Worm (Caenorhabditis elegans) whole organism, young adult: ENCODE results near the gene idpa-2.

Source experiments
- B0019.2 ChIP-seq: fragments of 200-800 bp; sonication (Bioruptor generic); conservative IDR thresholded peaks from 2 replicates; pipeline ENCODE4 v1.3.6; 2022; ENCODE audit warnings: missing genetic modification reagents, missing genetic modification characterization, missing compliant biosample characterization
- C17E4.6 ChIP-seq: fragments of 200-800 bp; sonication (Bioruptor generic); IDR thresholded peaks from 2 replicates; pipeline ENCODE4 v1.3.6; 2022; ENCODE audit warnings: missing genetic modification reagents, missing genetic modification characterization, missing compliant biosample characterization
- F10E7.11 ChIP-seq: sonication (generic microtip); optimal IDR thresholded peaks from 2 replicates; lab custom pipeline; 2017; ENCODE audit warnings: mild to moderate bottlenecking, missing genetic modification characterization, moderate library complexity, missing compliant biosample characterization
- F22D6.2 ChIP-seq: sonication (generic microtip); optimal IDR thresholded peaks from 2 replicates; lab custom pipeline; 2016; ENCODE audit warnings: mild to moderate bottlenecking, missing genetic modification characterization, missing compliant biosample characterization
- F37B4.10 ChIP-seq: fragments of 200-800 bp; sonication (Bioruptor generic); IDR thresholded peaks from 2 replicates; pipeline ENCODE4 v1.3.6; 2022; ENCODE audit warnings: missing genetic modification characterization, missing compliant biosample characterization
- F55B11.4 ChIP-seq: sonication (generic microtip); optimal IDR thresholded peaks from 2 replicates; lab custom pipeline; 2016; ENCODE audit warnings: missing compliant biosample characterization, missing genetic modification characterization, borderline replicate concordance; ENCODE audit not compliant: insufficient read depth
- F57C9.4 ChIP-seq: sonication (generic microtip); optimal IDR thresholded peaks from 2 replicates; lab custom pipeline; 2017; ENCODE audit warnings: mild to moderate bottlenecking, missing genetic modification characterization, missing compliant biosample characterization
- Y67H2A.10 ChIP-seq: fragments of 200-800 bp; sonication (Bioruptor generic); conservative IDR thresholded peaks from 2 replicates; pipeline ENCODE4 v1.3.6; 2022; ENCODE audit warnings: missing genetic modification reagents, missing genetic modification characterization, missing compliant biosample characterization
- Y95B8A.8 ChIP-seq: fragments of 200-800 bp; sonication (Bioruptor generic); IDR thresholded peaks from 2 replicates; pipeline ENCODE4 v1.3.6; 2022; ENCODE audit warnings: missing genetic modification reagents, missing genetic modification characterization, missing compliant biosample characterization
- akir-1 ChIP-seq: fragments of 200-800 bp; sonication (Bioruptor generic); optimal IDR thresholded peaks from 2 replicates; lab custom pipeline; 2018; ENCODE audit warnings: mild to moderate bottlenecking, missing genetic modification characterization, moderate library complexity, missing compliant biosample characterization
- atf-7 ChIP-seq: sonication (generic microtip); optimal IDR thresholded peaks from 2 replicates; lab custom pipeline; 2017; ENCODE audit warnings: mild to moderate bottlenecking, missing genetic modification characterization, missing compliant biosample characterization
- attf-6 ChIP-seq: fragments of 200-800 bp; sonication (Bioruptor generic); IDR thresholded peaks from 2 replicates; pipeline ENCODE4 v1.3.6; 2022; ENCODE audit warnings: missing genetic modification reagents, missing genetic modification characterization, missing compliant biosample characterization
- ceh-100 ChIP-seq: fragments of 200-800 bp; sonication (Bioruptor generic); IDR thresholded peaks from 2 replicates; pipeline ENCODE4 v1.3.6; 2022; ENCODE audit warnings: missing genetic modification reagents, missing genetic modification characterization, missing compliant biosample characterization
- ceh-40 ChIP-seq: fragments of 200-800 bp; sonication (Bioruptor generic); IDR thresholded peaks from 2 replicates; pipeline ENCODE4 v1.3.6; 2022; ENCODE audit warnings: missing genetic modification characterization, missing compliant biosample characterization
- ceh-79 ChIP-seq: sonication (generic microtip); optimal IDR thresholded peaks from 2 replicates; lab custom pipeline; 2017; ENCODE audit warnings: mild to moderate bottlenecking, missing genetic modification characterization, missing compliant biosample characterization
- ceh-91 ChIP-seq: fragments of 200-800 bp; sonication (Bioruptor generic); IDR thresholded peaks from 2 replicates; pipeline ENCODE4 v1.3.6; 2022; ENCODE audit warnings: missing genetic modification reagents, missing genetic modification characterization, missing compliant biosample characterization
- dox-1 ChIP-seq: fragments of 200-800 bp; sonication (Bioruptor generic); IDR thresholded peaks from 2 replicates; pipeline ENCODE4 v1.3.6; 2022; ENCODE audit warnings: missing genetic modification reagents, missing genetic modification characterization, missing compliant biosample characterization
- efl-1 ChIP-seq: fragments of 150-350 bp; optimal IDR thresholded peaks from 2 replicates; lab custom pipeline; 2014; ENCODE audit warnings: missing biosample characterization, missing genetic modification reagents, missing genetic modification characterization
- egl-18 ChIP-seq: fragments of 200-800 bp; sonication (Bioruptor generic); IDR thresholded peaks from 2 replicates; pipeline ENCODE4 v1.3.6; 2022; ENCODE audit warnings: missing genetic modification reagents, missing genetic modification characterization, missing compliant biosample characterization
- him-1 ChIP-seq: sonication (generic microtip); optimal IDR thresholded peaks from 2 replicates; lab custom pipeline; 2016; ENCODE audit warnings: missing genotype, missing genetic modification reagents, missing genetic modification characterization, missing compliant biosample characterization
- hlh-12 ChIP-seq: sonication (generic microtip); optimal IDR thresholded peaks from 2 replicates; lab custom pipeline; 2016; ENCODE audit warnings: missing genetic modification characterization, missing compliant biosample characterization
- hmg-1.2 ChIP-seq: fragments of 200-800 bp; sonication (Bioruptor generic); IDR thresholded peaks from 2 replicates; pipeline ENCODE4 v1.3.6; 2022; ENCODE audit warnings: missing genetic modification reagents, missing genetic modification characterization, missing compliant biosample characterization
- let-607 ChIP-seq, 2 experiments: fragments of 200-800 bp in 1 of 2; sonication (Bioruptor generic) in 1 of 2; sonication (generic microtip) in 1 of 2; optimal IDR thresholded peaks; 2 replicates each; lab custom pipeline; 2016 to 2018; ENCODE audit warnings: mild to moderate bottlenecking in 2 of 2, missing compliant biosample characterization in 2 of 2, missing genetic modification characterization in 2 of 2, moderate library complexity in 2 of 2, missing genotype in 1 of 2
- lin-26 ChIP-seq: fragments of 200-800 bp; sonication (Bioruptor generic); IDR thresholded peaks from 2 replicates; pipeline ENCODE4 v1.3.6; 2022; ENCODE audit warnings: missing genetic modification reagents, missing genetic modification characterization, missing compliant biosample characterization
- lin-40 ChIP-seq: sonication (generic microtip); optimal IDR thresholded peaks from 2 replicates; lab custom pipeline; 2016; ENCODE audit warnings: missing genetic modification characterization, mild to moderate bottlenecking, missing compliant biosample characterization, missing genotype, missing genetic modification reagents
- lsl-1 ChIP-seq: fragments of 200-800 bp; sonication (Bioruptor generic); optimal IDR thresholded peaks from 2 replicates; lab custom pipeline; 2018; ENCODE audit warnings: mild to moderate bottlenecking, missing genetic modification characterization, moderate library complexity, missing compliant biosample characterization
- madf-3 ChIP-seq: fragments of 200-800 bp; sonication (Bioruptor generic); IDR thresholded peaks from 2 replicates; pipeline ENCODE4 v1.3.6; 2022; ENCODE audit warnings: missing genetic modification reagents, missing genetic modification characterization, missing compliant biosample characterization
- mel-28 ChIP-seq: sonication (generic microtip); optimal IDR thresholded peaks from 2 replicates; lab custom pipeline; 2016; ENCODE audit warnings: borderline replicate concordance, mild to moderate bottlenecking, missing genetic modification characterization, missing compliant biosample characterization
- mxl-1 ChIP-seq: sonication (generic microtip); optimal IDR thresholded peaks from 2 replicates; lab custom pipeline; 2016; ENCODE audit warnings: missing genetic modification characterization, missing compliant biosample characterization
- nhr-120 ChIP-seq: fragments of 200-800 bp; sonication (Bioruptor generic); IDR thresholded peaks from 2 replicates; pipeline ENCODE4 v1.3.6; 2022; ENCODE audit warnings: missing genetic modification characterization, missing compliant biosample characterization
- nhr-27 ChIP-seq: fragments of 200-800 bp; sonication (Bioruptor generic); optimal IDR thresholded peaks from 2 replicates; lab custom pipeline; 2018; ENCODE audit warnings: mild to moderate bottlenecking, missing genetic modification characterization, moderate library complexity, missing compliant biosample characterization
- nhr-90 ChIP-seq: sonication (generic microtip); optimal IDR thresholded peaks from 2 replicates; lab custom pipeline; 2016; ENCODE audit warnings: missing genotype, mild to moderate bottlenecking, missing genetic modification characterization, missing compliant biosample characterization
- pbrm-1 ChIP-seq: fragments of 200-800 bp; sonication (Bioruptor generic); IDR thresholded peaks from 2 replicates; pipeline ENCODE4 v1.3.6; 2022; ENCODE audit warnings: missing genetic modification reagents, missing genetic modification characterization, missing compliant biosample characterization
- rec-8 ChIP-seq, 2 experiments: sonication (generic microtip); optimal IDR thresholded peaks; 2 replicates each; lab custom pipeline; 2016; ENCODE audit warnings: mild to moderate bottlenecking in 2 of 2, missing genetic modification characterization in 2 of 2, missing genetic modification reagents in 2 of 2, missing genotype in 2 of 2, missing biosample characterization in 1 of 2, missing compliant biosample characterization in 1 of 2, moderate library complexity in 1 of 2
- tbp1 ChIP-seq: fragments of 200-800 bp; sonication (Bioruptor generic); optimal IDR thresholded peaks from 2 replicates; lab custom pipeline; 2018; ENCODE audit warnings: mild to moderate bottlenecking, missing genetic modification characterization, missing compliant biosample characterization
- tbx-9 ChIP-seq: sonication (generic microtip); optimal IDR thresholded peaks from 2 replicates; lab custom pipeline; 2016; ENCODE audit warnings: borderline replicate concordance, missing genetic modification characterization, inconsistent platforms, missing compliant biosample characterization
- tlf-1 ChIP-seq: fragments of 200-800 bp; sonication (Bioruptor generic); optimal IDR thresholded peaks from 2 replicates; lab custom pipeline; 2018; ENCODE audit warnings: mild to moderate bottlenecking, missing genetic modification characterization, missing compliant biosample characterization
- unc-130 ChIP-seq: sonication (generic microtip); optimal IDR thresholded peaks from 2 replicates; lab custom pipeline; 2016; ENCODE audit warnings: missing genetic modification reagents, missing genetic modification characterization, missing compliant biosample characterization
- zfh-2 ChIP-seq: fragments of 200-800 bp; sonication (Bioruptor generic); conservative IDR thresholded peaks from 2 replicates; pipeline ENCODE4 v1.3.6; 2022; ENCODE audit warnings: missing genetic modification reagents, missing genetic modification characterization, missing compliant biosample characterization
- zim-3 ChIP-seq: sonication (generic microtip); optimal IDR thresholded peaks from 2 replicates; lab custom pipeline; 2017; ENCODE audit warnings: mild to moderate bottlenecking, missing genetic modification characterization, moderate library complexity, missing compliant biosample characterization
- ztf-6 ChIP-seq: fragments of 200-800 bp; sonication (Bioruptor generic); IDR thresholded peaks from 2 replicates; pipeline ENCODE4 v1.3.6; 2022; ENCODE audit warnings: missing genetic modification reagents, missing genetic modification characterization, missing compliant biosample characterization

Gene idpa-2

ce11 chrII:8759493-8759892 lies 33.0 kb downstream of the idpa-2 start, which contains the start of gene fut-1 (continued):
- TF ChIP-seq madf-3 (GFP tag; lab: Robert Waterston, UW): no peak
- no peak for TF ChIP-seq mxl-1 (tag; lab: Kevin White, UChicago)
- TF ChIP-seq hmg-1.2 (GFP tag; lab: Robert Waterston, UW): no peak

- no peak for TF ChIP-seq unc-130 (GFP tag; lab: Kevin White, UChicago)
- no peak for TF ChIP-seq hlh-12
- TF ChIP-seq dox-1 (GFP tag; lab: Robert Waterston, UW): no peak
- TF ChIP-seq ceh-79 (tag; lab: Kevin White, UChicago): no peak
- TF ChIP-seq F57C9.4: no peak
- no peak for TF ChIP-seq hmg-1.2 (GFP tag; lab: Robert Waterston, UW)
- no peak for TF ChIP-seq egl-18 (GFP tag; lab: Robert Waterston, UW)
- no peak for TF ChIP-seq akir-1 (GFP tag; lab: Kevin White, UChicago)
- TF ChIP-seq ztf-6: no peak
- no peak for TF ChIP-seq F55B11.4 (tag; lab: Kevin White, UChicago)
- no peak for TF ChIP-seq Y95B8A.8 (GFP tag; lab: Robert Waterston, UW)
- TF ChIP-seq let-607 (tag; optimal IDR thresholded peaks at IDR 0.05; lab: Kevin White, UChicago): no peak
- no peak for TF ChIP-seq mel-28 (tag; lab: Kevin White, UChicago)
- no peak for TF ChIP-seq zfh-2 (GFP tag; lab: Robert Waterston, UW)
- no peak for TF ChIP-seq lin-40 (tag; lab: Kevin White, UChicago)
- TF ChIP-seq nhr-27 (tag; lab: Kevin White, UChicago): no peak
- no peak for TF ChIP-seq C17E4.6
- TF ChIP-seq efl-1 (GFP tag; lab: Kevin White, UChicago): no peak
- no peak for TF ChIP-seq F10E7.11 (tag; lab: Kevin White, UChicago)
Measured at ce11 chrII:8755270-8755669, 37.3 kb downstream of the idpa-2 start, which contains the start of gene K08F8.7. K08F8.7 (minus strand) TSS chrII:8755370.

ce11 chrII:8751686-8752085 lies 40.9 kb downstream of the idpa-2 start, which contains the start of gene atf-2:
atf-2 (plus strand) TSS chrII:8751986.
- TF ChIP-seq ceh-40 (GFP tag; lab: Robert Waterston, UW): no peak
- no peak for TF ChIP-seq unc-130 (GFP tag; lab: Kevin White, UChicago)
- TF ChIP-seq pbrm-1: no peak

- TF ChIP-seq B0019.2 (GFP tag; lab: Robert Waterston, UW) (no peak), tlf-1 (GFP tag; lab: Kevin White, UChicago) (no peak), F37B4.10 (GFP tag; lab: Robert Waterston, UW) (no peak), unc-130 (GFP tag; lab: Kevin White, UChicago) (no peak), nhr-90 (tag; lab: Kevin White, UChicago) (no peak), ceh-40 (GFP tag; lab: Robert Waterston, UW) (no peak), lin-40 (tag; lab: Kevin White, UChicago) (no peak), ceh-91 (GFP tag; lab: Robert Waterston, UW) (no peak)
- TF ChIP-seq, all 124 proteins: peak for 0
Measured at ce11 chrII:8751042-8751441, 41.5 kb downstream of the idpa-2 start.

ce11 chrII:8750056-8750455 lies 42.5 kb downstream of the idpa-2 start:
- no peak for TF ChIP-seq F22D6.2 (tag; lab: Kevin White, UChicago)
- no peak for TF ChIP-seq zim-3 (tag; lab: Kevin White, UChicago)
- no peak for TF ChIP-seq nhr-120
- no peak for TF ChIP-seq tbp1 (GFP tag; lab: Kevin White, UChicago)
- no peak for TF ChIP-seq Y67H2A.10 (GFP tag; lab: Robert Waterston, UW)
- TF ChIP-seq lsl-1 (GFP tag; lab: Kevin White, UChicago): no peak
- TF ChIP-seq atf-7 (tag; lab: Kevin White, UChicago): no peak
- TF ChIP-seq nhr-27 (tag; lab: Kevin White, UChicago): no peak
- no peak for TF ChIP-seq him-1 (tag; lab: Kevin White, UChicago)
- TF ChIP-seq rec-8 (tag; optimal IDR thresholded peaks at IDR 0.05; lab: Kevin White, UChicago): no peak
- no peak for TF ChIP-seq lin-26 (GFP tag; lab: Robert Waterston, UW)
- TF ChIP-seq lin-40 (tag; lab: Kevin White, UChicago): no peak
- TF ChIP-seq ceh-100 (GFP tag; lab: Robert Waterston, UW): no peak
- no peak for TF ChIP-seq attf-6 (GFP tag; lab: Robert Waterston, UW)
- TF ChIP-seq F10E7.11 (tag; lab: Kevin White, UChicago): no peak
- TF ChIP-seq tbx-9 (tag; lab: Kevin White, UChicago): no peak
